Worm (Caenorhabditis elegans) whole organism, late embryonic: ENCODE data around the gene cox-6A.

ENCODE experiments used
- C08G9.2 ChIP-seq: sonication (generic microtip); optimal IDR thresholded peaks from 2 replicates; lab custom pipeline; 2016; ENCODE audit warnings: mild to moderate bottlenecking, missing genetic modification characterization, moderate library complexity, missing compliant biosample characterization
- C38D4.7 ChIP-seq: fragments of 200-800 bp; sonication (Bioruptor generic); optimal IDR thresholded peaks from 2 replicates; lab custom pipeline; 2018; ENCODE audit warnings: mild to moderate bottlenecking, missing genetic modification characterization, moderate library complexity, missing compliant biosample characterization
- F13H6.1 ChIP-seq: sonication (generic microtip); optimal IDR thresholded peaks from 2 replicates; lab custom pipeline; 2016; ENCODE audit warnings: missing genetic modification characterization, missing compliant biosample characterization
- K09A11.1 ChIP-seq: sonication (generic microtip); optimal IDR thresholded peaks from 2 replicates; lab custom pipeline; 2017; ENCODE audit warnings: antibody characterized with exemption, mild to moderate bottlenecking, missing genetic modification characterization, missing compliant biosample characterization; ENCODE audit not compliant: insufficient read depth
- ahr-1 ChIP-seq: sonication (generic microtip); optimal IDR thresholded peaks from 2 replicates; lab custom pipeline; 2016; ENCODE audit warnings: missing genetic modification characterization, missing compliant biosample characterization
- ama-1 ChIP-seq: fragments of 150-350 bp; optimal IDR thresholded peaks from 2 replicates; lab custom pipeline; 2014
- ceh-14 ChIP-seq: sonication (generic microtip); optimal IDR thresholded peaks from 2 replicates; lab custom pipeline; 2016; ENCODE audit warnings: missing genotype, missing genetic modification characterization, missing compliant biosample characterization
- ceh-19 ChIP-seq: fragments of 200-800 bp; sonication (Bioruptor generic); optimal IDR thresholded peaks from 2 replicates; lab custom pipeline; 2018; ENCODE audit warnings: mild to moderate bottlenecking, missing genetic modification characterization, missing compliant biosample characterization
- ceh-22 ChIP-seq: sonication (generic microtip); optimal IDR thresholded peaks from 2 replicates; lab custom pipeline; 2017; ENCODE audit warnings: missing biosample characterization, missing genetic modification characterization
- ceh-30 ChIP-seq: fragments of 150-350 bp; optimal IDR thresholded peaks from 2 replicates; lab custom pipeline; 2014; ENCODE audit warnings: missing biosample characterization, missing genetic modification characterization
- ceh-31 ChIP-seq: sonication (generic microtip); optimal IDR thresholded peaks from 2 replicates; lab custom pipeline; 2016; ENCODE audit warnings: missing genetic modification characterization, missing compliant biosample characterization
- ceh-6 ChIP-seq: fragments of 200-800 bp; sonication (Bioruptor generic); optimal IDR thresholded peaks from 2 replicates; lab custom pipeline; 2018; ENCODE audit warnings: mild to moderate bottlenecking, missing genetic modification characterization, missing compliant biosample characterization
- elt-2 ChIP-seq: sonication (generic microtip); optimal IDR thresholded peaks from 2 replicates; lab custom pipeline; 2016; ENCODE audit warnings: missing genetic modification reagents, missing genetic modification characterization, missing compliant biosample characterization
- elt-4 ChIP-seq: sonication (generic microtip); optimal IDR thresholded peaks from 2 replicates; lab custom pipeline; 2016; ENCODE audit warnings: missing genetic modification characterization, missing compliant biosample characterization
- ets-4 ChIP-seq: sonication (generic microtip); optimal IDR thresholded peaks from 2 replicates; lab custom pipeline; 2016; ENCODE audit warnings: missing genetic modification characterization, missing compliant biosample characterization
- eyg-1 ChIP-seq: sonication (generic microtip); optimal IDR thresholded peaks from 2 replicates; lab custom pipeline; 2016; ENCODE audit warnings: missing genotype, missing genetic modification characterization, missing compliant biosample characterization
- fax-1 ChIP-seq: sonication (generic microtip); optimal IDR thresholded peaks from 2 replicates; lab custom pipeline; 2016; ENCODE audit warnings: missing genotype, missing genetic modification characterization, missing compliant biosample characterization
- hlh-15 ChIP-seq: sonication (generic microtip); optimal IDR thresholded peaks from 2 replicates; lab custom pipeline; 2016; ENCODE audit warnings: missing genetic modification characterization, missing compliant biosample characterization
- hlh-30 ChIP-seq: sonication (generic microtip); optimal IDR thresholded peaks from 2 replicates; lab custom pipeline; 2017; ENCODE audit warnings: antibody characterized with exemption, missing genetic modification characterization, missing compliant biosample characterization; ENCODE audit not compliant: insufficient read depth
- hlh-6 ChIP-seq: sonication (generic microtip); optimal IDR thresholded peaks from 2 replicates; lab custom pipeline; 2016; ENCODE audit warnings: missing genotype, missing genetic modification characterization, missing compliant biosample characterization
- lim-6 ChIP-seq: sonication (generic microtip); optimal IDR thresholded peaks from 2 replicates; lab custom pipeline; 2016; ENCODE audit warnings: missing genetic modification characterization, missing compliant biosample characterization
- lin-11 ChIP-seq: fragments of 200-800 bp; sonication (Bioruptor generic); optimal IDR thresholded peaks from 2 replicates; lab custom pipeline; 2018; ENCODE audit warnings: mild to moderate bottlenecking, missing genetic modification characterization, missing compliant biosample characterization
- madf-2 ChIP-seq: sonication (generic microtip); optimal IDR thresholded peaks from 2 replicates; lab custom pipeline; 2017; ENCODE audit warnings: missing genetic modification characterization, missing compliant biosample characterization
- nfya-1 ChIP-seq: sonication (generic microtip); optimal IDR thresholded peaks from 2 replicates; lab custom pipeline; 2017; ENCODE audit warnings: missing genetic modification characterization, mild to moderate bottlenecking, missing compliant biosample characterization, antibody characterized with exemption, moderate library complexity
- nhr-11 ChIP-seq: fragments of 150-350 bp; optimal IDR thresholded peaks from 2 replicates; lab custom pipeline; 2014; ENCODE audit warnings: missing biosample characterization, missing genetic modification characterization
- nhr-232 ChIP-seq: sonication (generic microtip); optimal IDR thresholded peaks from 2 replicates; lab custom pipeline; 2016; ENCODE audit warnings: missing genetic modification characterization, missing compliant biosample characterization
- npax-4 ChIP-seq: sonication (generic microtip); optimal IDR thresholded peaks from 2 replicates; lab custom pipeline; 2016; ENCODE audit warnings: missing genetic modification characterization, missing compliant biosample characterization
- odd-2 ChIP-seq: sonication (generic microtip); optimal IDR thresholded peaks from 2 replicates; lab custom pipeline; 2017; ENCODE audit warnings: antibody characterized with exemption, mild to moderate bottlenecking, missing genetic modification characterization, missing compliant biosample characterization
- pag-3 ChIP-seq: sonication (generic microtip); optimal IDR thresholded peaks from 2 replicates; lab custom pipeline; 2016; ENCODE audit warnings: missing compliant biosample characterization, missing genetic modification characterization, borderline replicate concordance
- pat-9 ChIP-seq: fragments of 200-800 bp; sonication (Bioruptor generic); optimal IDR thresholded peaks from 2 replicates; lab custom pipeline; 2018; ENCODE audit warnings: mild to moderate bottlenecking, missing genetic modification characterization, moderate library complexity, missing compliant biosample characterization
- pax-1 ChIP-seq: fragments of 150-350 bp; optimal IDR thresholded peaks from 2 replicates; lab custom pipeline; 2014; ENCODE audit warnings: missing biosample characterization, missing genetic modification characterization
- pha-4 ChIP-seq: fragments of 150-350 bp; optimal IDR thresholded peaks from 2 replicates; lab custom pipeline; 2018; ENCODE audit warnings: missing biosample characterization, missing genetic modification reagents, missing genetic modification characterization
- pqm-1 ChIP-seq: sonication (generic microtip); optimal IDR thresholded peaks from 2 replicates; lab custom pipeline; 2016; ENCODE audit warnings: missing genetic modification characterization, missing compliant biosample characterization
- pros-1 ChIP-seq: fragments of 150-350 bp; optimal IDR thresholded peaks from 2 replicates; lab custom pipeline; 2014; ENCODE audit warnings: missing biosample characterization, missing genetic modification reagents, missing genetic modification characterization
- ref-2 ChIP-seq: sonication (generic microtip); optimal IDR thresholded peaks from 2 replicates; lab custom pipeline; 2016; ENCODE audit warnings: missing genetic modification characterization, missing compliant biosample characterization
- rnt-1 ChIP-seq: sonication (generic microtip); optimal IDR thresholded peaks from 2 replicates; lab custom pipeline; 2016; ENCODE audit warnings: missing genetic modification characterization, missing compliant biosample characterization
- sdc-2 ChIP-seq: sonication (generic microtip); optimal IDR thresholded peaks from 2 replicates; lab custom pipeline; 2016; ENCODE audit warnings: missing genotype, missing genetic modification characterization, missing compliant biosample characterization
- sox-2 ChIP-seq: fragments of 200-800 bp; sonication (Bioruptor generic); IDR thresholded peaks from 2 replicates; pipeline ENCODE4 v1.3.6; 2022; ENCODE audit warnings: missing genetic modification reagents, missing genetic modification characterization, missing compliant biosample characterization
- tbx-2 ChIP-seq: sonication (generic microtip); optimal IDR thresholded peaks from 2 replicates; lab custom pipeline; 2016; ENCODE audit warnings: missing genetic modification characterization, missing compliant biosample characterization
- ttx-3 ChIP-seq: sonication (generic microtip); optimal IDR thresholded peaks from 2 replicates; lab custom pipeline; 2016; ENCODE audit warnings: missing genetic modification reagents, missing genetic modification characterization, missing compliant biosample characterization
- unc-3 ChIP-seq, 2 experiments: fragments of 200-800 bp in 1 of 2; sonication (Bioruptor generic) in 1 of 2; sonication (generic microtip) in 1 of 2; conservative IDR thresholded peaks in 1 of 2; optimal IDR thresholded peaks in 1 of 2; 2 replicates each; pipeline versions ENCODE4 v1.3.6 to Lab custom; 2016 to 2022; ENCODE audit warnings: missing compliant biosample characterization in 2 of 2, missing genetic modification characterization in 2 of 2, missing genetic modification reagents in 1 of 2
- unc-42 ChIP-seq: sonication (generic microtip); optimal IDR thresholded peaks from 2 replicates; lab custom pipeline; 2016; ENCODE audit warnings: missing genotype, missing genetic modification characterization, missing compliant biosample characterization
- unc-86 ChIP-seq: sonication (generic microtip); optimal IDR thresholded peaks from 2 replicates; lab custom pipeline; 2016; ENCODE audit warnings: missing genetic modification characterization, missing compliant biosample characterization

cox-6A gene

DNA sequence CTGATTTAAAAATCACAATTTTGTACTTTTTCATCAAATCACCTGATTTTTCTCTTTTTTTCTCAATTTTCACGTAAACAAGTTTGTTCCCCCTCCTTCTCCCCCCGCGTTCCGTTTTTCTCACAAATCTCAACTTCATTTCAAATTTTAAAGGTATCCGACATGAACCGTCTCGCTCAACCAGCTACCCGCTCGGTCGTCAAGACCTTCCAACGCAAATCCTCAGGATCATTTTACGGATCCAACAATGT lies at the start of gene cox-6A:
Gene cox-6A, plus strand, starts transcription at position 152 of the 251 bp plus-strand sequence.
- TF ChIP-seq eyg-1 (tag; lab: Kevin White, UChicago) (no peak), ceh-6 (GFP tag; lab: Kevin White, UChicago) (no peak), unc-86 (tag; lab: Kevin White, UChicago) (no peak), unc-3 (GFP tag; conservative IDR thresholded peaks at IDR 0.05; lab: Robert Waterston, UW) (no peak), unc-3 (tag; optimal IDR thresholded peaks at IDR 0.05; lab: Kevin White, UChicago) (no peak), pat-9 (no peak), tbx-2 (tag; lab: Kevin White, UChicago) (no peak), madf-2 (tag; lab: Kevin White, UChicago) (no peak), sox-2 (no peak)

DNA sequence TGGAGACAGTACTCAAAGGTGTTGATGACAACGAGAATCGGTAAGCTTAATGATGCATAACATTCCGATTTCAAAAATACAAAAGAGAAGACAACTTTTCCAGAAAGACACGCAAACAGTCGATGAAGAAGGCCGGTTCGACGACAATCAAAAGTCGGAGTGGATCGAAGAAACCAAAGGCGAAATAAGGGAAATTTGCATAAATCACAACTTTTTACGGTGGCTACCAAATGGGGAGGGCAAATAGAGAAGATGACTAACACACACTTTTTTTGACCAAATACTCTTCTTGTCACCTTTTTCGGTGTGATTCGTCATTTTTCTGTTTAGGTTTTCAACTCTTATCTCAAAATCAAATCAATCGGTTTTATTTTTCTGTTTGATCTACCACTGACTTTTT lies 45.4 kb upstream of the cox-6A start, which contains the start of gene C45G9.6:
Gene C45G9.6, plus strand, starts transcription at position 301 of the 400 bp plus-strand sequence.
- TF ChIP-seq C08G9.2 (tag; lab: Kevin White, UChicago), result no peak
- TF ChIP-seq sdc-2 (tag; lab: Kevin White, UChicago), result no peak
- no peak for TF ChIP-seq pha-4 (tag; lab: Kevin White, UChicago)
- TF ChIP-seq ahr-1 (tag; lab: Kevin White, UChicago), result no peak
- TF ChIP-seq ceh-22 (tag; lab: Kevin White, UChicago), result no peak
- no peak for TF ChIP-seq odd-2
- TF ChIP-seq pqm-1, result no peak
- no peak for TF ChIP-seq lin-11 (tag; lab: Kevin White, UChicago)
- no peak for TF ChIP-seq ref-2
- TF ChIP-seq lim-6 (tag; lab: Kevin White, UChicago), result no peak
- TF ChIP-seq fax-1 (tag; lab: Kevin White, UChicago), result no peak
- TF ChIP-seq ceh-30, result no peak
- no peak for TF ChIP-seq ttx-3 (tag; lab: Kevin White, UChicago)
- TF ChIP-seq ama-1 (lab: Kevin White, UChicago), result no peak
- no peak for TF ChIP-seq nhr-232 (tag; lab: Kevin White, UChicago)
- no peak for TF ChIP-seq rnt-1 (tag; lab: Kevin White, UChicago)
- no peak for TF ChIP-seq ceh-14

DNA sequence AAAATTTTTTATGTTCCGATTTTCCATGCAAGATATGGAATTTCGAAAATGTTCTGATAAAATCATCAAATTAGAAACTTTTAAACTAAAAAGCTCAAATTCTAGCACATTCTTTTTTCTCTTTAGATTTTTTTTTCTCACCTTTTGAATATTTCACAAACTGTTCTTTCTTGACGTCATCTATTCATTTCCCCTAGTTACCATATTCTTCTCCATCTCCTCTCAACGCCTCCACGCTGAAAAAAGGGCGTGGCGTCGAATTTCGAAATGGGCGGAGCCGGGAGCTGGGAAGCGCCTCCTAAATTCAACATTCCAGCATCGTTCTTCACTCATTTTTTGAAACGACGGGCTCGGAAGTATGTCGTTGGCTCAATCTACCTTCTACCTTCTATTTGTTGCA lies 39.4 kb upstream of the cox-6A start, which contains the start of gene nlp-43:
Gene nlp-43, plus strand, starts transcription at position 301 of the 400 bp plus-strand sequence.
- TF ChIP-seq madf-2 (tag; lab: Kevin White, UChicago) (no peak), pros-1 (tag; lab: Kevin White, UChicago) (no peak), nfya-1 (tag; lab: Kevin White, UChicago) (no peak), nhr-11 (tag; lab: Kevin White, UChicago) (no peak), rnt-1 (tag; lab: Kevin White, UChicago) (no peak), K09A11.1 (tag; lab: Kevin White, UChicago) (no peak), F13H6.1 (no peak), hlh-30 (tag; lab: Kevin White, UChicago) (no peak)

DNA sequence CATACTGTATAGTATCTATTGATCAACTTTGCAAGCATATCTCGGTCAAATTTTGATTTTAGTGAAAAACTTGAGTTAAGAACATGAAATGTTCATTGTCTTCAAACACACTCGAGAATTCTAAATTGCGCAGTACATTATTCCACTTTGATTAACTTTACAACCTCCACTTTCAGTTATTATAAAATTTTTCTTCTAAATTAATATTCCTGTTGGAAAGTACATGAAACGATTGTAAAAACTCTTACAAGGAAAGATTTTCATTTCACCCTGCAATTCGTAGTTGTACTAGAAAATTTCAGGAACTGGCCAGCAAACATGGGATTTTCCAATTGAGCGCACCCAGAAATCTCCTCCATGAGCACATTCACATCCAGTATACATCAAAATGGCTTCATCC lies 36.8 kb upstream of the cox-6A start, which contains the start of gene C45G9.14:
Gene C45G9.14, plus strand, starts transcription at position 301 of the 400 bp plus-strand sequence.
- no peak for TF ChIP-seq pag-3
- no peak for TF ChIP-seq npax-4 (tag; lab: Kevin White, UChicago)
- TF ChIP-seq C38D4.7, result no peak
- no peak for TF ChIP-seq elt-4 (tag; lab: Kevin White, UChicago)

DNA sequence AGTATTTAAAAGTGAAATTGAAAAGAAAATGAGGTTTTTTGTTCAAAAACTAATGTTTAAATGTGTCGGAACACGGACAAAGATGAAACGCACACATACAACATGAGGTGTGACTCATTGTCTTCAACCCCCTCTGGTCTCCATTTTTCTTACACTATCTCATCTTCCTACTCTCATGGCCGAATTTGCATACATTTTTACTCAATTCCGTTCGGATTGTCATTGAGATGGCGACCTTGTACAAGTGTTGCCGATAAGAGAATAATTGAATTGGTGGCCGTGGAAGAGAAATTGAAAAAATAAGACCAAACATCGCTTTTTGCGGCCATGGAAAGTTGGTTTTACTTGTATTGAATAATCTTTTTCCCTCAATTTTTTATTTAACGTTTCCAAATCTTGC lies 34.3 kb upstream of the cox-6A start, which contains the start of gene txbp-3:
Gene txbp-3, minus strand, starts transcription at position 285 of the 400 bp plus-strand sequence.
- TF ChIP-seq K09A11.1 (tag; lab: Kevin White, UChicago) (no peak), hlh-15 (no peak), elt-2 (tag; lab: Kevin White, UChicago) (peak; percentile 58), nfya-1 (tag; lab: Kevin White, UChicago) (peak; percentile 30), sox-2 (0 out of 2 replicates have a peak, but pooled peaks have one; percentile 18), ceh-22 (tag; lab: Kevin White, UChicago) (no peak), ets-4 (peak; percentile 71), pax-1 (tag; lab: Kevin White, UChicago) (no peak), ceh-19 (GFP tag; lab: Kevin White, UChicago) (no peak), unc-42 (tag; lab: Kevin White, UChicago) (peak; percentile 85), fax-1 (tag; lab: Kevin White, UChicago) (no peak), ceh-31 (tag; lab: Kevin White, UChicago) (peak; percentile 58), hlh-30 (tag; lab: Kevin White, UChicago) (peak; percentile 45), hlh-6 (no peak)
- TF ChIP-seq, all 69 proteins: peak for 7
